Worm (Caenorhabditis elegans): Measurements from ENCODE around the gene srh-67.

- TF ChIP-seq hlh-8 (tag; optimal IDR thresholded peaks at IDR 0.05) (no peak), T23F11.4 (GFP tag; optimal IDR thresholded peaks at IDR 0.05) (no peak)
Observed at ce11 chrII:12481645-12482044, 27.1 kb upstream of the srh-67 start.

Measured in whole organism, late embryonic.